Fruit fly (Drosophila melanogaster) whole organism, embryonic: ENCODE data around the gene Orp8.

Experiments
- CG10431 ChIP-seq: fragments of 200-800 bp; sonication (Bioruptor generic); optimal IDR thresholded peaks from 3 replicates; lab custom pipeline; 2018; ENCODE audit warnings: missing biosample characterization, mild to moderate bottlenecking, missing genetic modification characterization
- CG10979 ChIP-seq: fragments of 200-800 bp; sonication (Bioruptor generic); optimal IDR thresholded peaks from 2 replicates; lab custom pipeline; 2018; ENCODE audit warnings: missing biosample characterization, mild to moderate bottlenecking, missing genetic modification characterization, moderate library complexity
- CG11456 ChIP-seq: fragments of 200-800 bp; sonication (Bioruptor generic); IDR thresholded peaks from 3 replicates; pipeline ENCODE4 v1.3.6; 2022; ENCODE audit warnings: missing biosample characterization, missing genetic modification characterization
- CG13123 ChIP-seq: fragments of 200-800 bp; sonication (Bioruptor generic); optimal IDR thresholded peaks from 2 replicates; lab custom pipeline; 2016; ENCODE audit warnings: missing biosample characterization, missing genetic modification characterization
- CG13624 ChIP-seq: fragments of 200-800 bp; sonication (Bioruptor generic); optimal IDR thresholded peaks from 2 replicates; lab custom pipeline; 2016; ENCODE audit warnings: missing biosample characterization, missing genetic modification characterization
- CG14050 ChIP-seq: fragments of 200-800 bp; sonication (Bioruptor generic); IDR thresholded peaks from 3 replicates; pipeline ENCODE4 v1.3.6; 2022; ENCODE audit warnings: missing biosample characterization, missing genetic modification characterization
- CG15011 ChIP-seq: fragments of 200-800 bp; sonication (Bioruptor generic); optimal IDR thresholded peaks from 3 replicates; lab custom pipeline; 2018; ENCODE audit warnings: missing biosample characterization, mild to moderate bottlenecking, missing genetic modification characterization
- CG15269 ChIP-seq: fragments of 200-800 bp; sonication (Bioruptor generic); optimal IDR thresholded peaks from 2 replicates; lab custom pipeline; 2018; ENCODE audit warnings: missing biosample characterization, mild to moderate bottlenecking, missing genetic modification characterization, moderate library complexity
- CG15696 ChIP-seq: fragments of 200-800 bp; sonication (Bioruptor generic); optimal IDR thresholded peaks from 2 replicates; lab custom pipeline; 2019; ENCODE audit warnings: missing biosample characterization, mild to moderate bottlenecking, missing genetic modification characterization, moderate library complexity
- CG1603 ChIP-seq: fragments of 200-800 bp; sonication (Bioruptor generic); optimal IDR thresholded peaks from 2 replicates; lab custom pipeline; 2019; ENCODE audit warnings: missing biosample characterization, mild to moderate bottlenecking, missing genetic modification characterization, moderate library complexity
- CG18011 ChIP-seq: fragments of 200-800 bp; sonication (Bioruptor generic); optimal IDR thresholded peaks from 2 replicates; lab custom pipeline; 2017; ENCODE audit warnings: missing biosample characterization, missing genetic modification characterization, mild to moderate bottlenecking, moderate library complexity, missing genotype
- CG18262 ChIP-seq: fragments of 200-800 bp; optimal IDR thresholded peaks from 3 replicates; lab custom pipeline; 2019; ENCODE audit warnings: missing biosample characterization, mild to moderate bottlenecking, missing genetic modification characterization, moderate library complexity
- CG2120 ChIP-seq: fragments of 200-800 bp; sonication (Bioruptor generic); optimal IDR thresholded peaks from 3 replicates; lab custom pipeline; 2016; ENCODE audit warnings: missing biosample characterization, missing genetic modification characterization
- CG32772 ChIP-seq: fragments of 200-800 bp; sonication (Bioruptor generic); IDR thresholded peaks from 2 replicates; pipeline ENCODE4 v1.3.6; 2022; ENCODE audit warnings: missing biosample characterization, missing genetic modification characterization
- CG3726 ChIP-seq: fragments of 200-800 bp; sonication (Bioruptor generic); IDR thresholded peaks from 3 replicates; pipeline ENCODE4, ENCODE4 v1.3.6; 2022; ENCODE audit warnings: missing biosample characterization, missing genetic modification characterization
- CG8359 ChIP-seq: fragments of 200-800 bp; sonication (Bioruptor generic); optimal IDR thresholded peaks from 2 replicates; lab custom pipeline; 2017; ENCODE audit warnings: missing biosample characterization, mild to moderate bottlenecking, missing genetic modification characterization, borderline replicate concordance
- CG9215 ChIP-seq: fragments of 200-800 bp; sonication (Bioruptor generic); IDR thresholded peaks from 2 replicates; pipeline ENCODE4 v1.3.6; 2022; ENCODE audit warnings: missing biosample characterization, missing genetic modification characterization
- CoRest ChIP-seq: fragments of 200-800 bp; sonication (Bioruptor generic); optimal IDR thresholded peaks from 3 replicates; lab custom pipeline; 2018; ENCODE audit warnings: missing biosample characterization, mild to moderate bottlenecking, missing genetic modification characterization, moderate library complexity
- Deaf1 ChIP-seq: fragments of 200-800 bp; optimal IDR thresholded peaks from 3 replicates; lab custom pipeline; 2019; ENCODE audit warnings: missing biosample characterization, mild to moderate bottlenecking, missing genetic modification characterization, moderate library complexity
- Fer1 ChIP-seq: fragments of 200-800 bp; sonication (Bioruptor generic); optimal IDR thresholded peaks from 2 replicates; lab custom pipeline; 2017; ENCODE audit warnings: missing biosample characterization, mild to moderate bottlenecking, missing genetic modification characterization
- Fer2 ChIP-seq: fragments of 200-800 bp; sonication (Bioruptor generic); optimal IDR thresholded peaks from 2 replicates; lab custom pipeline; 2018; ENCODE audit warnings: missing biosample characterization, mild to moderate bottlenecking, missing genetic modification characterization, moderate library complexity
- Gug ChIP-seq: fragments of 200-800 bp; sonication (Bioruptor generic); IDR thresholded peaks from 4 replicates; pipeline ENCODE4 v1.3.6; 2022; ENCODE audit warnings: missing biosample characterization, missing genetic modification characterization
- Hey ChIP-seq: fragments of 200-800 bp; sonication (Bioruptor generic); optimal IDR thresholded peaks from 3 replicates; lab custom pipeline; 2018; ENCODE audit warnings: missing biosample characterization, mild to moderate bottlenecking, missing genetic modification characterization
- Lhr ChIP-seq: fragments of 200-800 bp; sonication (Bioruptor generic); optimal IDR thresholded peaks from 3 replicates; lab custom pipeline; 2017; ENCODE audit warnings: mild to moderate bottlenecking, missing biosample characterization, missing genetic modification reagents, missing genetic modification characterization
- Stat92E ChIP-seq, 3 experiments: fragments of >200 bp in 2 of 3; fragments of 200-800 bp in 1 of 3; sonication (Bioruptor generic) in 1 of 3; optimal IDR thresholded peaks; 2 replicates each; lab custom pipeline; 2017 to 2019; ENCODE audit warnings: missing biosample characterization in 3 of 3, missing genetic modification characterization in 3 of 3, mild to moderate bottlenecking in 1 of 3, moderate library complexity in 1 of 3
- Taf1 ChIP-seq: fragments of 200-800 bp; sonication (Bioruptor generic); IDR thresholded peaks from 2 replicates; pipeline ENCODE4 v1.3.6; 2022; ENCODE audit warnings: missing biosample characterization, missing genetic modification characterization
- al ChIP-seq: fragments of 200-800 bp; sonication (Bioruptor generic); IDR thresholded peaks from 2 replicates; pipeline ENCODE4 v1.3.6; 2022; ENCODE audit warnings: missing biosample characterization, missing genetic modification characterization
- bsh ChIP-seq, 2 experiments: fragments of 200-800 bp; sonication (Bioruptor generic); optimal IDR thresholded peaks; 2 replicates each; lab custom pipeline; 2017 to 2018; ENCODE audit warnings: mild to moderate bottlenecking in 2 of 2, missing biosample characterization in 2 of 2, missing genetic modification characterization in 2 of 2, moderate library complexity in 1 of 2
- ci ChIP-seq: fragments of 200-800 bp; sonication (Bioruptor generic); IDR thresholded peaks from 3 replicates; pipeline ENCODE4 v1.3.6; 2022; ENCODE audit warnings: missing biosample characterization, missing genetic modification characterization
- dan ChIP-seq: fragments of 200-800 bp; sonication (Bioruptor generic); IDR thresholded peaks from 2 replicates; pipeline ENCODE4 v1.3.6; 2022; ENCODE audit warnings: missing biosample characterization, missing genetic modification characterization
- dati ChIP-seq: fragments of 200-800 bp; sonication (Bioruptor generic); IDR thresholded peaks from 2 replicates; pipeline ENCODE4 v1.3.6; 2022; ENCODE audit warnings: missing biosample characterization, missing genetic modification characterization
- fd102C ChIP-seq: fragments of 200-800 bp; sonication (Bioruptor generic); optimal IDR thresholded peaks from 2 replicates; lab custom pipeline; 2018; ENCODE audit warnings: missing biosample characterization, mild to moderate bottlenecking, missing genetic modification characterization, moderate library complexity
- fd64A ChIP-seq: fragments of 200-800 bp; sonication (Bioruptor generic); optimal IDR thresholded peaks from 3 replicates; lab custom pipeline; 2018; ENCODE audit warnings: missing biosample characterization, mild to moderate bottlenecking, missing genetic modification characterization
- fru ChIP-seq: fragments of >200 bp; optimal IDR thresholded peaks from 2 replicates; lab custom pipeline; 2017
- gsb ChIP-seq: fragments of 200-800 bp; sonication (Bioruptor generic); IDR thresholded peaks from 2 replicates; pipeline ENCODE4 v1.3.6; 2022; ENCODE audit warnings: missing biosample characterization, missing genetic modification characterization
- jigr1 ChIP-seq: fragments of 200-800 bp; sonication (Bioruptor generic); IDR thresholded peaks from 3 replicates; pipeline ENCODE4 v1.3.6; 2022; ENCODE audit warnings: missing biosample characterization, missing genetic modification characterization
- kah ChIP-seq: fragments of 200-800 bp; sonication (Bioruptor generic); optimal IDR thresholded peaks from 2 replicates; lab custom pipeline; 2018; ENCODE audit warnings: missing biosample characterization, mild to moderate bottlenecking, missing genetic modification characterization
- lab ChIP-seq: fragments of 200-800 bp; sonication (Bioruptor generic); optimal IDR thresholded peaks from 3 replicates; lab custom pipeline; 2017; ENCODE audit warnings: missing biosample characterization, missing genetic modification characterization, mild to moderate bottlenecking, moderate library complexity, missing genetic modification reagents
- luna ChIP-seq: fragments of 200-800 bp; sonication (Bioruptor generic); optimal IDR thresholded peaks from 2 replicates; lab custom pipeline; 2016; ENCODE audit warnings: missing biosample characterization, missing genetic modification characterization
- mirr ChIP-seq: fragments of 200-800 bp; sonication (Bioruptor generic); optimal IDR thresholded peaks from 3 replicates; lab custom pipeline; 2018; ENCODE audit warnings: missing biosample characterization, mild to moderate bottlenecking, missing genetic modification characterization
- pb ChIP-seq: fragments of 200-800 bp; sonication (Bioruptor generic); optimal IDR thresholded peaks from 3 replicates; lab custom pipeline; 2016; ENCODE audit warnings: missing biosample characterization, missing genetic modification characterization
- pros ChIP-seq: fragments of 200-800 bp; sonication (Bioruptor generic); optimal IDR thresholded peaks from 3 replicates; lab custom pipeline; 2019; ENCODE audit warnings: missing biosample characterization, mild to moderate bottlenecking, missing genetic modification characterization, moderate library complexity
- ranshi ChIP-seq: fragments of 200-800 bp; sonication (Bioruptor generic); IDR thresholded peaks from 2 replicates; pipeline ENCODE4 v1.3.6; 2022; ENCODE audit warnings: missing biosample characterization, missing genetic modification characterization
- schlank ChIP-seq: fragments of 200-800 bp; sonication (Bioruptor generic); optimal IDR thresholded peaks from 2 replicates; lab custom pipeline; 2018; ENCODE audit warnings: missing biosample characterization, mild to moderate bottlenecking, missing genetic modification characterization
- sim ChIP-seq: fragments of 200-800 bp; sonication (Bioruptor generic); IDR thresholded peaks from 2 replicates; pipeline ENCODE4 v1.3.6; 2022; ENCODE audit warnings: missing biosample characterization, missing genetic modification characterization
- stc ChIP-seq: fragments of 200-800 bp; sonication (Bioruptor generic); IDR thresholded peaks from 2 replicates; pipeline ENCODE4 v1.3.6; 2022; ENCODE audit warnings: missing biosample characterization, missing genetic modification characterization
- stwl ChIP-seq: fragments of 200-800 bp; sonication (Bioruptor generic); optimal IDR thresholded peaks from 3 replicates; lab custom pipeline; 2018; ENCODE audit warnings: missing biosample characterization, mild to moderate bottlenecking, missing genetic modification characterization, moderate library complexity
- tin ChIP-seq: fragments of 200-800 bp; sonication (Bioruptor generic); optimal IDR thresholded peaks from 3 replicates; lab custom pipeline; 2016; ENCODE audit warnings: missing biosample characterization, missing genetic modification characterization
- wor ChIP-seq: fragments of 200-800 bp; sonication (Bioruptor generic); IDR thresholded peaks from 2 replicates; pipeline ENCODE4 v1.3.6; 2022; ENCODE audit warnings: missing biosample characterization, missing genetic modification characterization
- zfh2 ChIP-seq: fragments of 200-800 bp; sonication (Bioruptor generic); optimal IDR thresholded peaks from 2 replicates; lab custom pipeline; 2016; ENCODE audit warnings: missing biosample characterization, missing genetic modification characterization

Orp8 gene

dm6 chr3R:20308972-20309660 is at the start of gene Orp8 (continued):
- TF ChIP-seq jigr1 (GFP tag; lab: Robert Waterston, UW) (no peak), CG15269 (tag; lab: Kevin White, UChicago) (no peak), CG18262 (tag; lab: Kevin White, UChicago) (no peak), CG13624 (GFP tag; lab: Kevin White, UChicago) (no peak), ranshi (GFP tag; lab: Robert Waterston, UW) (peak; percentile 43; the same call in 1 of the 2 replicates), CG11456 (GFP tag; lab: Robert Waterston, UW) (no peak), pb (GFP tag; lab: Kevin White, UChicago) (no peak), schlank (tag; lab: Kevin White, UChicago) (no peak), dati (no peak), al (GFP tag; lab: Robert Waterston, UW) (no peak), tin (GFP tag; lab: Kevin White, UChicago) (no peak), stc (GFP tag; lab: Robert Waterston, UW) (peak; percentile 23; the same call in 1 of the 2 replicates), CoRest (peak; percentile 7), Gug (GFP tag; lab: Robert Waterston, UW) (no peak), sim (GFP tag; lab: Robert Waterston, UW) (peak; percentile 6; the same call in 1 of the 2 replicates), Fer1 (GFP tag; lab: Kevin White, UChicago) (peak; percentile 56), CG10979 (tag; lab: Kevin White, UChicago) (no peak), wor (GFP tag; lab: Robert Waterston, UW) (no peak), kah (GFP tag; lab: Kevin White, UChicago) (no peak), CG9215 (GFP tag; lab: Robert Waterston, UW) (no peak), Lhr (GFP tag; lab: Kevin White, UChicago) (no peak), luna (peak; percentile 11), CG15011 (no peak), CG32772 (GFP tag; lab: Robert Waterston, UW) (no peak), ci (GFP tag; lab: Robert Waterston, UW) (no peak; the same call in 2 of the 3 replicates), fd102C (GFP tag; lab: Kevin White, UChicago) (no peak), CG1603 (tag; lab: Kevin White, UChicago) (no peak), fru (no peak), CG14050 (GFP tag; lab: Robert Waterston, UW) (peak; percentile 18; the same call in 1 of the 3 replicates), pros (GFP tag; lab: Kevin White, UChicago) (no peak), dan (GFP tag; lab: Robert Waterston, UW) (no peak), Taf1 (no peak), zfh2 (GFP tag; lab: Kevin White, UChicago) (no peak), Deaf1 (tag; lab: Kevin White, UChicago) (peak; percentile 88), Fer2 (no peak), CG13123 (GFP tag; lab: Kevin White, UChicago) (no peak), stwl (tag; lab: Kevin White, UChicago) (peak; percentile 54), bsh (GFP tag; optimal IDR thresholded peaks at IDR 0.05; lab: Kevin White, UChicago) (peak in 1 of 2 experiments; percentile 77), Hey (no peak), lab (GFP tag; lab: Kevin White, UChicago) (peak; percentile 52), mirr (GFP tag; lab: Kevin White, UChicago) (no peak), CG10431 (GFP tag; lab: Kevin White, UChicago) (no peak), CG3726 (GFP tag; lab: Robert Waterston, UW) (no peak), gsb (GFP tag; lab: Robert Waterston, UW) (no peak), CG15696 (tag; lab: Kevin White, UChicago) (no peak), fd64A (GFP tag; lab: Kevin White, UChicago) (no peak), CG2120 (GFP tag; lab: Kevin White, UChicago) (no peak), CG8359 (GFP tag; lab: Kevin White, UChicago) (peak; percentile 5), Stat92E (GFP tag; optimal IDR thresholded peaks at IDR 0.05; lab: Kevin White, UChicago) (peak in 1 of 3 experiments; percentile 24), CG18011 (GFP tag; lab: Kevin White, UChicago) (no peak)
